Worm (Caenorhabditis elegans) whole organism, L3 larva: ENCODE measurements around the gene C17H12.11.

Experiments
- nhr-11 ChIP-seq: fragments of 150-350 bp; optimal IDR thresholded peaks from 2 replicates; lab custom pipeline; 2014; ENCODE audit warnings: missing biosample characterization, missing genetic modification characterization
- nhr-28 ChIP-seq: fragments of 150-350 bp; optimal IDR thresholded peaks from 2 replicates; lab custom pipeline; 2014; ENCODE audit warnings: missing biosample characterization, missing genetic modification characterization

ce11 chrIV:6756374-6756773 lies 45.8 kb upstream of the C17H12.11 start:
- TF ChIP-seq nhr-11 (tag; lab: Kevin White, UChicago) (no peak), nhr-28 (tag; lab: Kevin White, UChicago) (no peak)
